Worm (Caenorhabditis elegans): Measurements from ENCODE around the gene clc-29.

DNA sequence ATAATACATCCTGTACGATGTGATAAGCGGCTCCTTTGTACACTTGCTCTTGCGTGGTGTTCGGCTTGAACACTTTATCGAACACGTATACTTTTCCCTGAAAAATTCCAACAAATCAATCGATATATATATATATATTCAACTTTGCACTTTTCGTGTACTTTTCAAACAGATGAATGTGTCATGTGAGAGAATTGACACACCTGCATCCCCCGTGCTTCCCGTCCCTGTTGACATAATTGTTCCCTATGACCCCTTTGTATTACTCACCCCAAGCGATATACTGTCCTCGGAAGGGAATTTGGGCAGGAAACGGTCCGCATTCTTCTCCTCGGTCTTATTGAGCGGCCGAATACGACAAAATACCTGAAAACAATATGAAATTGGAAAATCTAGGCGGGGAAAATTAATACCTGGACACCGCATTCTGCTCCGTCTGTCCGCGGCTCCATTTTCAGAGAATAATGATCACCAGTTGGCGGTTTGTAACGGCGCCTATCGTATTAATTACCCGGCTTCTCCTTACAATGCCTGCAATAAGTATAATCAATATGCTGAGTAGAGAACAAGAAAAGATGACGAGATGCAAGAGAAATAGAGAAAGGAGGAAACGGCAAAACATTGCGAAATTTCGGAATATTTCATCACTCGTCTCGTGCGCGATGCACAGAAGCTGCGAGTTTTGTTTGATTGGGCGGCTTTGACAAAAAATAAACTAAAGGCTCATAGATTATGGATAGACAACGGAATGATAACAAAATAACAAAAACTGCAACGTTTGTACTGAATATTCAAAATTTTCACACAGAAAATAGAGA lies 7.1 kb upstream of the clc-29 start, which contains the start of gene unc-116:
- no peak for TF ChIP-seq ceh-9 (tag; optimal IDR thresholded peaks at IDR 0.05)
- no peak for TF ChIP-seq C08G9.2 (tag; optimal IDR thresholded peaks at IDR 0.05)
- no peak for TF ChIP-seq pha-4 (tag; optimal IDR thresholded peaks at IDR 0.05)
- TF ChIP-seq gmeb-2 (tag; optimal IDR thresholded peaks at IDR 0.05), result no peak
- no peak for TF ChIP-seq nhr-232 (tag; optimal IDR thresholded peaks at IDR 0.05)
- TF ChIP-seq pag-3 (tag; optimal IDR thresholded peaks at IDR 0.05; ENCODE audit: borderline replicate concordance), result no peak
- no peak for TF ChIP-seq nhr-11 (tag; optimal IDR thresholded peaks at IDR 0.05)
- no peak for TF ChIP-seq sdc-2 (tag; optimal IDR thresholded peaks at IDR 0.05)
- TF ChIP-seq zip-5 (tag; optimal IDR thresholded peaks at IDR 0.05), result no peak
- no peak for TF ChIP-seq fkh-6 (tag; optimal IDR thresholded peaks at IDR 0.05)
- no peak for TF ChIP-seq dmd-4 (tag; optimal IDR thresholded peaks at IDR 0.05; ENCODE audit: borderline replicate concordance)
- no peak for TF ChIP-seq pqm-1 (tag; optimal IDR thresholded peaks at IDR 0.05)
